Fruit fly (Drosophila melanogaster): ENCODE data around the gene bdwf.

bdwf gene

DNA sequence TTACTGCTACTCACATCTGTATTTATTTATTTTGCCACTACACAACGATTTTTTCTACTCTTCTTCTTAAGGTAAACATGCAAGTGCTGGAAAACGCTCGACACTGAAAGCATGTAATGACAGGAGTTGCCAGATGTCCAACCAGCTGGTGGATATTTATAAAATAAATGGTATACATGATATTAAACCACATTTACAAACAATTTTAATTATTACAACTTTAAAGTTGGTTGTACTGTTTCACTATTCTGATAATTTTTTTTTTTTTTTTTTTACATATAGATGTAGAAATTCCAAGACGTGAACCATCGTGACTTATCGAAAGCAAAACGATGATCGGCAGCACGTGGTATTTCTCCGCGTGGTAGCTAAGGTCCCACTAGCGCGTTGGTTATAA lies 36.9 kb upstream of the bdwf start, which contains the start of the genes Keap1 and kuk (continued):
- peak; percentile 11 for TF ChIP-seq CG8944 (GFP tag; optimal IDR thresholded peaks at IDR 0.05)
- TF ChIP-seq Atf-2 (GFP tag; optimal IDR thresholded peaks at IDR 0.05), result peak; percentile 27
- TF ChIP-seq CG7271 (tag; optimal IDR thresholded peaks at IDR 0.05), result peak; percentile 17
- TF ChIP-seq CG9876 (GFP tag; optimal IDR thresholded peaks at IDR 0.05), result peak; percentile 24
- TF ChIP-seq Drgx (GFP tag; IDR thresholded peaks at IDR 0.05), result no peak
- TF ChIP-seq Lpt (GFP tag; optimal IDR thresholded peaks at IDR 0.05), result no peak
- peak; percentile 63 for TF ChIP-seq Dip3 (GFP tag; optimal IDR thresholded peaks at IDR 0.05)
- TF ChIP-seq CG5180 (GFP tag; optimal IDR thresholded peaks at IDR 0.05), result no peak
- no peak for TF ChIP-seq CG4854 (GFP tag; optimal IDR thresholded peaks at IDR 0.05)
- no peak for TF ChIP-seq esg (GFP tag; conservative IDR thresholded peaks at IDR 0.05)
- peak; percentile 86 for TF ChIP-seq dm (GFP tag; optimal IDR thresholded peaks at IDR 0.05)
- peak; percentile 11 for TF ChIP-seq CG17802 (tag; optimal IDR thresholded peaks at IDR 0.05)
- TF ChIP-seq CG1529 (GFP tag; optimal IDR thresholded peaks at IDR 0.05), result no peak
- TF ChIP-seq zfh1 (GFP tag; IDR thresholded peaks at IDR 0.05), result peak; percentile 63; the same call in 1 of the 3 replicates
- no peak for TF ChIP-seq nau (GFP tag; optimal IDR thresholded peaks at IDR 0.05)
- TF ChIP-seq CG4360 (GFP tag; IDR thresholded peaks at IDR 0.05), result no peak
- peak; percentile 71 for TF ChIP-seq Dp (GFP tag; optimal IDR thresholded peaks at IDR 0.05)
- TF ChIP-seq tll (GFP tag; optimal IDR thresholded peaks at IDR 0.05), result no peak
- TF ChIP-seq ap (GFP tag; IDR thresholded peaks at IDR 0.05), result peak; percentile 42; the same call in 1 of the 2 replicates
- TF ChIP-seq Ssrp (tag; optimal IDR thresholded peaks at IDR 0.05), result no peak
- TF ChIP-seq CG10321 (GFP tag; IDR thresholded peaks at IDR 0.05), result no peak
- TF ChIP-seq CG10274 (GFP tag; optimal IDR thresholded peaks at IDR 0.05), result no peak
- no peak for TF ChIP-seq gt (GFP tag; IDR thresholded peaks at IDR 0.05)
- TF ChIP-seq CG30431 (GFP tag; optimal IDR thresholded peaks at IDR 0.05), result no peak
- peak; percentile 99 for TF ChIP-seq CG17359 (tag; optimal IDR thresholded peaks at IDR 0.05)
- peak; percentile 82 for TF ChIP-seq CHES-1-like (GFP tag; optimal IDR thresholded peaks at IDR 0.05)
- TF ChIP-seq mld (GFP tag; IDR thresholded peaks at IDR 0.05; ENCODE audit: partially characterized antibody), result 0 out of 3 replicates have a peak, but pooled peaks have one; percentile 49
- TF ChIP-seq p53 (GFP tag; optimal IDR thresholded peaks at IDR 0.05), result no peak
- TF ChIP-seq Sin3A (optimal IDR thresholded peaks at IDR 0.05), result peak; percentile 85
- TF ChIP-seq NK7.1 (GFP tag; optimal IDR thresholded peaks at IDR 0.05), result no peak
- peak; percentile 85 for TF ChIP-seq hkb (optimal IDR thresholded peaks at IDR 0.05)
- TF ChIP-seq hkb (GFP tag; IDR thresholded peaks at IDR 0.05), result peak; percentile 7; the same call in 1 of the 2 replicates
- no peak for TF ChIP-seq CG6689 (GFP tag; IDR thresholded peaks at IDR 0.05)
- TF ChIP-seq E2f2 (GFP tag; IDR thresholded peaks at IDR 0.05), result peak; percentile 64
- peak; percentile 52 for TF ChIP-seq Dek (tag; optimal IDR thresholded peaks at IDR 0.05)
- TF ChIP-seq CG9437 (GFP tag; optimal IDR thresholded peaks at IDR 0.05), result no peak
- peak; percentile 57 for TF ChIP-seq CG1603 (tag; optimal IDR thresholded peaks at IDR 0.05)
- TF ChIP-seq sqz (GFP tag; optimal IDR thresholded peaks at IDR 0.05), result peak; percentile 48
- no peak for TF ChIP-seq CG31441 (GFP tag; IDR thresholded peaks at IDR 0.05)
- TF ChIP-seq wdn (GFP tag; IDR thresholded peaks at IDR 0.05), result no peak
- TF ChIP-seq ato (GFP tag; IDR thresholded peaks at IDR 0.05; ENCODE audit: partially characterized antibody), result no peak; the same call in 1 of the 2 replicates
- TF ChIP-seq Hr3 (GFP tag; optimal IDR thresholded peaks at IDR 0.05), result peak; percentile 64
- peak; percentile 67 for TF ChIP-seq NC2β (GFP tag; optimal IDR thresholded peaks at IDR 0.05)
- TF ChIP-seq HmgD (GFP tag; optimal IDR thresholded peaks at IDR 0.05), result no peak
- TF ChIP-seq CG8765 (GFP tag; IDR thresholded peaks at IDR 0.05), result peak; percentile 30; the same call in 1 of the 2 replicates
- peak; percentile 25; the same call in 1 of the 3 replicates for TF ChIP-seq dysf (GFP tag; IDR thresholded peaks at IDR 0.05)
- TF ChIP-seq pnt (GFP tag; optimal IDR thresholded peaks at IDR 0.05), result no peak
- TF ChIP-seq CG7987 (GFP tag; optimal IDR thresholded peaks at IDR 0.05), result no peak
- no peak for TF ChIP-seq CG10959 (GFP tag; IDR thresholded peaks at IDR 0.05)
- peak; percentile 80 for TF ChIP-seq nmo (GFP tag; optimal IDR thresholded peaks at IDR 0.05)
- peak; percentile 67 for TF ChIP-seq ranshi (GFP tag; IDR thresholded peaks at IDR 0.05)
- TF ChIP-seq Kr (GFP tag; optimal IDR thresholded peaks at IDR 0.05), result no peak
